Fruit fly (Drosophila melanogaster): ENCODE measurements around the gene CG3708.
A peak's percentile ranks its signal among the peaks of the same experiment; 100 is the strongest.

The CG3708 gene

DNA sequence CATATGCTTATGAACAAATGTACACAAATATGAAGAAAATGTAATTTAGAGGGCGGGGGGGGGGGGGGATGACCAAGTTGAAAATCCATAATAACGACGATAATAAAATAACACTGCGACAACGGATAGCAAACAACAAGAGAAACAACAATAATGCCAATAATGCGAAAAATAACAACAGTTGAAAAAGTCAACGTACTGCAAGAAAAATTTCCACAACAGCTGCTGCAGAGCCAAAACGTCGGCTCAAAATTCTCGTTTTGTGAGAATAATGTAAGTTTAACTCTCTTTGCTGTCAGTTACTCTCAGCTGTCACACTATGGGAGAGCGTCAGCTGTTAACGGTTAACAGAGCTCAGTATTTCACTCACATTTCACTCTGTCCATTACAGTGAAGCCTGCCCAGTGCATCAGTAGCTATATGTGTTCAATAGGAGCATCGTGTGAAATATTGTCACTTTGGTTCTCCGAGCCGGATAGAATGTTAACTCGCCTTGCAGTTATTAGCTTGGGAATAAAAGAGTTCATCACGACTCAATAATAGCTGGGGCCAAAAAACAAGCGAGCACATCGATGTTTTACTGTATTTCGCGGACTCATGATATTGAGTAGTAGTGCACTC is 29.1 kb downstream of the CG3708 start (continued):
- peak; percentile 80 for TF ChIP-seq CG17361 (GFP tag; IDR thresholded peaks at IDR 0.05)
- peak; percentile 52 for TF ChIP-seq odd (GFP tag; optimal IDR thresholded peaks at IDR 0.05)
- TF ChIP-seq Camta (GFP tag; optimal IDR thresholded peaks at IDR 0.05) = peak; percentile 73
- TF ChIP-seq Deaf1 (tag; optimal IDR thresholded peaks at IDR 0.05) = peak; percentile 43
- TF ChIP-seq ken (GFP tag; IDR thresholded peaks at IDR 0.05) = peak; percentile 80
- no peak for TF ChIP-seq hbn (GFP tag; IDR thresholded peaks at IDR 0.05; ENCODE audit: partially characterized antibody)
- peak; percentile 38 for TF ChIP-seq p53 (GFP tag; optimal IDR thresholded peaks at IDR 0.05)
- TF ChIP-seq CG12219 (GFP tag; optimal IDR thresholded peaks at IDR 0.05) = peak; percentile 80
- TF ChIP-seq Dbx (GFP tag; IDR thresholded peaks at IDR 0.05) = peak; percentile 66
- TF ChIP-seq HLH4C (GFP tag; IDR thresholded peaks at IDR 0.05; ENCODE audit: partially characterized antibody) = 0 out of 3 replicates have a peak, but pooled peaks have one; percentile 18
- no peak for TF ChIP-seq CG14860 (GFP tag; IDR thresholded peaks at IDR 0.05; ENCODE audit: partially characterized antibody)
- TF ChIP-seq CkIIα-i1 (GFP tag; IDR thresholded peaks at IDR 0.05) = no peak
- peak; percentile 86 for TF ChIP-seq gem (tag; optimal IDR thresholded peaks at IDR 0.05)
- TF ChIP-seq stwl (tag; optimal IDR thresholded peaks at IDR 0.05) = no peak
- TF ChIP-seq luna (GFP tag; optimal IDR thresholded peaks at IDR 0.05) = peak; percentile 23
- TF ChIP-seq CG15479 (GFP tag; optimal IDR thresholded peaks at IDR 0.05) = no peak
- TF ChIP-seq CG7271 (tag; optimal IDR thresholded peaks at IDR 0.05) = no peak
- peak; percentile 16 for TF ChIP-seq CG3163 (GFP tag; optimal IDR thresholded peaks at IDR 0.05)
- TF ChIP-seq sna (GFP tag; IDR thresholded peaks at IDR 0.05; ENCODE audit: partially characterized antibody) = no peak
- TF ChIP-seq CG18011 (GFP tag; optimal IDR thresholded peaks at IDR 0.05) = peak; percentile 56
- TF ChIP-seq CG9932 (GFP tag; IDR thresholded peaks at IDR 0.05) = peak; percentile 57
- TF ChIP-seq CG10147 (GFP tag; optimal IDR thresholded peaks at IDR 0.05) = peak; percentile 62
- peak; percentile 73 for TF ChIP-seq CG13894 (tag; optimal IDR thresholded peaks at IDR 0.05)
- TF ChIP-seq corto (GFP tag; optimal IDR thresholded peaks at IDR 0.05) = peak; percentile 59
- TF ChIP-seq CG13296 (GFP tag; optimal IDR thresholded peaks at IDR 0.05) = peak; percentile 74
- TF ChIP-seq trh (GFP tag; optimal IDR thresholded peaks at IDR 0.05) = no peak
- TF ChIP-seq CG14441 (GFP tag; IDR thresholded peaks at IDR 0.05) = peak; percentile 87
- peak; percentile 45 for TF ChIP-seq CG15601 (tag; optimal IDR thresholded peaks at IDR 0.05)
- TF ChIP-seq fd64A (GFP tag; optimal IDR thresholded peaks at IDR 0.05) = peak; percentile 13
- TF ChIP-seq ranshi (GFP tag; IDR thresholded peaks at IDR 0.05) = peak; percentile 76
- peak; percentile 67 for TF ChIP-seq maf-S (GFP tag; optimal IDR thresholded peaks at IDR 0.05)
- peak; percentile 63 for TF ChIP-seq bcd (GFP tag; optimal IDR thresholded peaks at IDR 0.05)
- TF ChIP-seq Taf1 (GFP tag; IDR thresholded peaks at IDR 0.05) = 0 out of 2 replicates have a peak, but pooled peaks have one; percentile 34
- TF ChIP-seq CG8388 (GFP tag; optimal IDR thresholded peaks at IDR 0.05) = peak; percentile 74
- TF ChIP-seq gt (GFP tag; IDR thresholded peaks at IDR 0.05) = no peak
- peak; percentile 64 for TF ChIP-seq CG14050 (GFP tag; IDR thresholded peaks at IDR 0.05)
- peak; percentile 53 for TF ChIP-seq CG17568 (GFP tag; optimal IDR thresholded peaks at IDR 0.05)
- peak; percentile 60 for TF ChIP-seq Atf3 (GFP tag; optimal IDR thresholded peaks at IDR 0.05)
- peak; percentile 43 for TF ChIP-seq kay (GFP tag; optimal IDR thresholded peaks at IDR 0.05)
- peak in 1 of 2 experiments; percentile 20 for TF ChIP-seq crp (GFP tag; optimal IDR thresholded peaks at IDR 0.05)
- no peak for TF ChIP-seq Neu2 (GFP tag; optimal IDR thresholded peaks at IDR 0.05; ENCODE audit: borderline replicate concordance)
- peak; percentile 81 for TF ChIP-seq jumu (GFP tag; optimal IDR thresholded peaks at IDR 0.05)
- peak; percentile 83 for TF ChIP-seq ttk (GFP tag; IDR thresholded peaks at IDR 0.05)
- TF ChIP-seq NfI (GFP tag; optimal IDR thresholded peaks at IDR 0.05) = peak; percentile 80
- peak; percentile 84 for TF ChIP-seq Xrp1 (GFP tag; IDR thresholded peaks at IDR 0.05)
- peak; percentile 53 for TF ChIP-seq CG2875 (GFP tag; optimal IDR thresholded peaks at IDR 0.05)
- no peak for TF ChIP-seq cad (GFP tag; optimal IDR thresholded peaks at IDR 0.05)
- TF ChIP-seq Ssrp (tag; optimal IDR thresholded peaks at IDR 0.05) = peak; percentile 54
- TF ChIP-seq PHDP (tag; optimal IDR thresholded peaks at IDR 0.05) = peak; percentile 85
